Worm (Caenorhabditis elegans) whole organism, midembryonic: ENCODE measurements around the gene ZK721.3.

Experiments
- T22C8.4 ChIP-seq: fragments of 200-800 bp; sonication (Bioruptor generic); IDR thresholded peaks from 2 replicates; pipeline ENCODE4 v1.3.6; 2022; ENCODE audit warnings: missing genetic modification characterization, missing compliant biosample characterization
- cog-1 ChIP-seq: sonication (generic microtip); optimal IDR thresholded peaks from 2 replicates; lab custom pipeline; 2016; ENCODE audit warnings: missing genetic modification characterization, missing compliant biosample characterization
- flt-1 ChIP-seq: fragments of 200-800 bp; sonication (Bioruptor generic); IDR thresholded peaks from 2 replicates; pipeline ENCODE4 v1.3.6; 2022; ENCODE audit warnings: missing genetic modification characterization, missing compliant biosample characterization
- klf-2 ChIP-seq: fragments of 200-800 bp; sonication (Bioruptor generic); conservative IDR thresholded peaks from 2 replicates; pipeline ENCODE4 v1.3.6; 2022; ENCODE audit warnings: missing genetic modification reagents, missing genetic modification characterization, missing compliant biosample characterization
- med-1 ChIP-seq: sonication (generic microtip); optimal IDR thresholded peaks from 2 replicates; lab custom pipeline; 2017; ENCODE audit warnings: missing genetic modification characterization, mild to moderate bottlenecking, missing compliant biosample characterization, antibody characterized with exemption, missing genetic modification reagents; ENCODE audit not compliant: insufficient read depth
- ref-1 ChIP-seq: fragments of 200-800 bp; sonication (Bioruptor generic); conservative IDR thresholded peaks from 2 replicates; pipeline ENCODE4 v1.3.6; 2022; ENCODE audit warnings: missing genetic modification reagents, missing genetic modification characterization, missing compliant biosample characterization
- tab-1 ChIP-seq: fragments of 200-800 bp; sonication (Bioruptor generic); IDR thresholded peaks from 2 replicates; pipeline ENCODE4 v1.3.6; 2022; ENCODE audit warnings: missing genetic modification characterization, missing compliant biosample characterization
- ztf-23 ChIP-seq: fragments of 200-800 bp; sonication (Bioruptor generic); IDR thresholded peaks from 2 replicates; pipeline ENCODE4 v1.3.6; 2022; ENCODE audit warnings: missing genetic modification reagents, missing genetic modification characterization, missing compliant biosample characterization
- ztf-29 ChIP-seq: fragments of 200-800 bp; sonication (Bioruptor generic); IDR thresholded peaks from 2 replicates; pipeline ENCODE4 v1.3.6; 2022; ENCODE audit warnings: missing genetic modification reagents, missing genetic modification characterization, missing compliant biosample characterization

ce11 chrX:8828365-8828764, 44.0 kb downstream of the ZK721.3 start, which contains the start of gene rcs-1:
- TF ChIP-seq flt-1 (GFP tag; lab: Robert Waterston, UW) (no peak), cog-1 (tag; lab: Kevin White, UChicago) (no peak), med-1 (no peak), tab-1 (GFP tag; lab: Robert Waterston, UW) (no peak), klf-2 (no peak), ztf-29 (GFP tag; lab: Robert Waterston, UW) (no peak), T22C8.4 (GFP tag; lab: Robert Waterston, UW) (no peak), ztf-23 (GFP tag; lab: Robert Waterston, UW) (no peak), ref-1 (GFP tag; lab: Robert Waterston, UW) (no peak)
